Fruit fly (Drosophila melanogaster) whole organism, wandering third instar larva: ENCODE results near the gene CG7685.

Experiments
- Abd-B ChIP-seq: fragments of >200 bp; optimal IDR thresholded peaks from 2 replicates; lab custom pipeline; 2017; ENCODE audit warnings: missing biosample characterization, missing genetic modification characterization
- CG32264 ChIP-seq: fragments of 200-800 bp; sonication (Bioruptor generic); optimal IDR thresholded peaks from 2 replicates; lab custom pipeline; 2016; ENCODE audit warnings: missing biosample characterization, missing genetic modification characterization
- CG9705 ChIP-seq: fragments of 200-800 bp; sonication (Bioruptor generic); optimal IDR thresholded peaks from 2 replicates; lab custom pipeline; 2018; ENCODE audit warnings: missing biosample characterization, mild to moderate bottlenecking, missing genetic modification characterization
- Dfd ChIP-seq: fragments of >200 bp; optimal IDR thresholded peaks from 2 replicates; lab custom pipeline; 2017; ENCODE audit warnings: missing biosample characterization, missing genetic modification characterization
- Dif ChIP-seq: fragments of 200-275, 200-300 bp; sonication (Bioruptor generic); optimal IDR thresholded peaks from 2 replicates; lab custom pipeline; 2018; ENCODE audit warnings: missing biosample characterization, missing genetic modification characterization; ENCODE audit not compliant: partially characterized antibody
- GATAd ChIP-seq: sonication (Bioruptor generic); optimal IDR thresholded peaks from 2 replicates; lab custom pipeline; 2016; ENCODE audit warnings: missing biosample characterization, missing genetic modification characterization
- HLH106 ChIP-seq: fragments of 200-800 bp; optimal IDR thresholded peaks from 3 replicates; lab custom pipeline; 2019; ENCODE audit warnings: missing biosample characterization, mild to moderate bottlenecking, missing genetic modification characterization, moderate library complexity
- Hnf4 ChIP-seq: fragments of 200-800 bp; sonication (Bioruptor generic); optimal IDR thresholded peaks from 2 replicates; lab custom pipeline; 2016; ENCODE audit warnings: missing biosample characterization, mild to moderate bottlenecking, missing genetic modification characterization
- Hr83 ChIP-seq: fragments of 200-300 bp; sonication (Bioruptor generic); optimal IDR thresholded peaks from 2 replicates; lab custom pipeline; 2016; ENCODE audit warnings: missing biosample characterization, mild to moderate bottlenecking, missing genetic modification characterization, moderate library complexity; ENCODE audit not compliant: poor library complexity, severe bottlenecking
- Jra ChIP-seq: sonication (Bioruptor generic); optimal IDR thresholded peaks from 2 replicates; lab custom pipeline; 2016; ENCODE audit warnings: missing biosample characterization, missing genetic modification characterization
- Myc ChIP-seq: fragments of >200 bp; optimal IDR thresholded peaks from 2 replicates; lab custom pipeline; 2017
- N ChIP-seq: fragments of >200 bp; optimal IDR thresholded peaks from 2 replicates; lab custom pipeline; 2018; ENCODE audit warnings: missing biosample characterization, missing external identifiers, missing genetic modification characterization
- OdsH ChIP-seq: fragments of 200-800 bp; sonication (Bioruptor generic); optimal IDR thresholded peaks from 2 replicates; lab custom pipeline; 2016; ENCODE audit warnings: missing biosample characterization, mild to moderate bottlenecking, missing genetic modification characterization
- Rel ChIP-seq, 2 experiments: fragments of 200-800 bp; sonication (Bioruptor generic) in 1 of 2; optimal IDR thresholded peaks; 2 replicates in 1 of 2; 3 replicates in 1 of 2; lab custom pipeline; 2016 to 2019; ENCODE audit warnings: mild to moderate bottlenecking in 2 of 2, missing biosample characterization in 2 of 2, missing genetic modification characterization in 2 of 2, moderate library complexity in 1 of 2
- Sp1 ChIP-seq: fragments of 200-800 bp; sonication (Bioruptor generic); optimal IDR thresholded peaks from 3 replicates; lab custom pipeline; 2019; ENCODE audit warnings: missing biosample characterization, mild to moderate bottlenecking, missing genetic modification characterization, moderate library complexity
- Vsx2 ChIP-seq: fragments of 200-300, 225-300 bp; sonication (Bioruptor generic); optimal IDR thresholded peaks from 2 replicates; lab custom pipeline; 2018; ENCODE audit warnings: missing biosample characterization, missing genetic modification characterization; ENCODE audit not compliant: partially characterized antibody
- brk ChIP-seq: fragments of 200-800 bp; sonication (Bioruptor generic); optimal IDR thresholded peaks from 2 replicates; lab custom pipeline; 2016; ENCODE audit warnings: missing biosample characterization, mild to moderate bottlenecking, missing genetic modification characterization
- dmrt93B ChIP-seq: fragments of 200-800 bp; sonication (Bioruptor generic); optimal IDR thresholded peaks from 2 replicates; lab custom pipeline; 2018; ENCODE audit warnings: missing biosample characterization, mild to moderate bottlenecking, missing genetic modification characterization
- foxo ChIP-seq, 2 experiments: fragments of 200-800 bp; sonication (Bioruptor generic); optimal IDR thresholded peaks; 2 replicates in 1 of 2; 3 replicates in 1 of 2; lab custom pipeline; 2016 to 2017; ENCODE audit warnings: missing biosample characterization in 2 of 2, missing genetic modification characterization in 2 of 2
- fru ChIP-seq: fragments of 200-800 bp; sonication (Bioruptor generic); optimal IDR thresholded peaks from 3 replicates; lab custom pipeline; 2016; ENCODE audit warnings: missing biosample characterization, mild to moderate bottlenecking, missing genetic modification characterization
- h ChIP-seq: fragments of 200-800 bp; sonication (Bioruptor generic); optimal IDR thresholded peaks from 3 replicates; lab custom pipeline; 2016; ENCODE audit warnings: missing biosample characterization, mild to moderate bottlenecking, missing genetic modification characterization
- jim ChIP-seq: fragments of 175-275, 200-325 bp; sonication (Bioruptor generic); optimal IDR thresholded peaks from 2 replicates; lab custom pipeline; 2016; ENCODE audit warnings: missing biosample characterization, mild to moderate bottlenecking, missing genetic modification characterization
- lola ChIP-seq: fragments of >200 bp; optimal IDR thresholded peaks from 2 replicates; lab custom pipeline; 2017; ENCODE audit warnings: missing biosample characterization, missing genetic modification characterization
- pan ChIP-seq: fragments of >200 bp; optimal IDR thresholded peaks from 2 replicates; lab custom pipeline; 2017
- psq ChIP-seq: fragments of 200-800 bp; sonication (Bioruptor generic); optimal IDR thresholded peaks from 3 replicates; lab custom pipeline; 2017; ENCODE audit warnings: missing biosample characterization, mild to moderate bottlenecking, missing genetic modification characterization, moderate library complexity
- rgr ChIP-seq: fragments of 200-800 bp; sonication (Bioruptor generic); optimal IDR thresholded peaks from 3 replicates; lab custom pipeline; 2016; ENCODE audit warnings: missing biosample characterization, mild to moderate bottlenecking, missing genetic modification characterization
- sage ChIP-seq: fragments of 200-800 bp; sonication (Bioruptor generic); optimal IDR thresholded peaks from 2 replicates; lab custom pipeline; 2016; ENCODE audit warnings: missing biosample characterization, mild to moderate bottlenecking, missing genetic modification characterization
- sv ChIP-seq: fragments of 200-800 bp; sonication (Bioruptor generic); optimal IDR thresholded peaks from 3 replicates; lab custom pipeline; 2016; ENCODE audit warnings: missing biosample characterization, missing genetic modification characterization
- tai ChIP-seq: sonication (Bioruptor generic); optimal IDR thresholded peaks from 2 replicates; lab custom pipeline; 2016; ENCODE audit warnings: missing biosample characterization, missing genetic modification characterization
- usp ChIP-seq: fragments of >200 bp; optimal IDR thresholded peaks from 2 replicates; lab custom pipeline; 2017; ENCODE audit warnings: missing biosample characterization, missing genetic modification characterization
- woc ChIP-seq: sonication (Bioruptor generic); optimal IDR thresholded peaks from 2 replicates; lab custom pipeline; 2016; ENCODE audit warnings: missing biosample characterization, mild to moderate bottlenecking, missing genetic modification characterization

The CG7685 gene

dm6 chr3R:18371346-18371745 lies 33.4 kb upstream of the CG7685 start:
- TF ChIP-seq foxo (GFP tag; optimal IDR thresholded peaks at IDR 0.05; lab: Kevin White, UChicago): peak in 1 of 2 experiments; percentile 5
- peak; percentile 4 for TF ChIP-seq rgr (GFP tag; lab: Kevin White, UChicago)
- peak; percentile 5 for TF ChIP-seq woc (GFP tag; lab: Kevin White, UChicago)
- no peak for TF ChIP-seq fru (GFP tag; lab: Kevin White, UChicago)
- TF ChIP-seq sv (GFP tag; lab: Kevin White, UChicago): no peak

dm6 chr3R:18372688-18373304 lies 31.9 kb upstream of the CG7685 start, which contains the start of gene gl:
Gene gl (minus strand): TSS chr3R:18372738.
- TF ChIP-seq Abd-B (GFP tag; lab: Kevin White, UChicago) (no peak), Sp1 (GFP tag; lab: Kevin White, UChicago) (no peak), sv (GFP tag; lab: Kevin White, UChicago) (no peak), Hr83 (GFP tag; lab: Kevin White, UChicago) (peak; percentile 9), CG9705 (GFP tag; lab: Kevin White, UChicago) (no peak)

- TF ChIP-seq tai (no peak), h (GFP tag; lab: Kevin White, UChicago) (no peak), Rel (GFP tag; optimal IDR thresholded peaks at IDR 0.05; lab: Kevin White, UChicago) (no peak), Rel (tag; optimal IDR thresholded peaks at IDR 0.05; lab: Kevin White, UChicago) (no peak), Vsx2 (GFP tag; lab: Kevin White, UChicago) (no peak), GATAd (GFP tag; lab: Kevin White, UChicago) (no peak), OdsH (GFP tag; lab: Kevin White, UChicago) (no peak), usp (no peak), sv (GFP tag; lab: Kevin White, UChicago) (no peak)
Measured at dm6 chr3R:18380251-18380812, 24.4 kb upstream of the CG7685 start.

- TF ChIP-seq brk (GFP tag; lab: Kevin White, UChicago) (no peak), sv (GFP tag; lab: Kevin White, UChicago) (no peak), Hnf4 (GFP tag; lab: Kevin White, UChicago) (no peak), usp (no peak), Myc (lab: Kevin White, UChicago) (no peak), Abd-B (GFP tag; lab: Kevin White, UChicago) (no peak), CG32264 (GFP tag; lab: Kevin White, UChicago) (no peak), lola (GFP tag; lab: Kevin White, UChicago) (no peak), foxo (GFP tag; optimal IDR thresholded peaks at IDR 0.05; lab: Kevin White, UChicago) (no peak), Dif (GFP tag; lab: Kevin White, UChicago) (peak; percentile 70), Vsx2 (GFP tag; lab: Kevin White, UChicago) (peak; percentile 15), dmrt93B (GFP tag; lab: Kevin White, UChicago) (no peak), jim (GFP tag; lab: Kevin White, UChicago) (no peak), h (GFP tag; lab: Kevin White, UChicago) (no peak), Dfd (no peak), sage (GFP tag; lab: Kevin White, UChicago) (no peak), Sp1 (GFP tag; lab: Kevin White, UChicago) (no peak), fru (GFP tag; lab: Kevin White, UChicago) (no peak), HLH106 (tag; lab: Kevin White, UChicago) (no peak), Rel (GFP tag; optimal IDR thresholded peaks at IDR 0.05; lab: Kevin White, UChicago) (no peak), Rel (tag; optimal IDR thresholded peaks at IDR 0.05; lab: Kevin White, UChicago) (peak; percentile 22), psq (GFP tag; lab: Kevin White, UChicago) (peak; percentile 62), tai (no peak), Hr83 (GFP tag; lab: Kevin White, UChicago) (no peak), pan (lab: Kevin White, UChicago) (no peak), N (GFP tag; lab: Kevin White, UChicago) (no peak), Jra (GFP tag; lab: Kevin White, UChicago) (no peak)
Measured at dm6 chr3R:18381014-18381512, 23.7 kb upstream of the CG7685 start, which contains the start of gene CG7675. Gene CG7675 (minus strand): TSS chr3R:18381178.
